Worm (Caenorhabditis elegans): ENCODE data around the gene str-170.

DNA sequence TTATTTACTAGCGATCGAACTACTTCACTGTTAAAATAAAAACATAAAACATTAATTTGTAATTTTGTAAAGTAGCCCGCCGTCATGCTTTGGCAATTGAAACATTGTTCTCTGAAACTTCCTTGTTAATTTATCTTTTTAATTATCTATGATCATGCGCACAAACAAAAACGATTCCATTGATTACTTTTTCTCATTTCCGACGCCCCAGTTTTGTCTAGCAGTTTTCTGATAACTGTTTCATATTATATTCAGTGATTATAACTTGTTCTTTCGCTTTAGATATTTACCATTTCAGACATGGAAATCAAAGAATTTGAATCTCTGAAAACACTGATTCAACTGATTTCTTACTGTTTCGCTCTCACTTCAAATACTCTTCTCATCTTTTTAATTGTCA is at the start of gene str-170:
- TF ChIP-seq him-1 (tag; optimal IDR thresholded peaks at IDR 0.05) (no peak), W03F9.2 (tag; optimal IDR thresholded peaks at IDR 0.05) (no peak), dao-5 (tag; optimal IDR thresholded peaks at IDR 0.05) (no peak)

All from whole organism, L4/young adult.